Fruit fly (Drosophila melanogaster) whole organism, embryonic: ENCODE results near the gene armi.

Experiments used
- Bdp1 ChIP-seq: fragments of 200-800 bp; sonication (Bioruptor generic); optimal IDR thresholded peaks from 3 replicates; lab custom pipeline; 2016; ENCODE audit warnings: missing biosample characterization, missing genetic modification characterization
- CG10209 ChIP-seq: fragments of 200-800 bp; sonication (Bioruptor generic); optimal IDR thresholded peaks from 3 replicates; lab custom pipeline; 2017; ENCODE audit warnings: missing biosample characterization, mild to moderate bottlenecking, missing genetic modification characterization, missing genetic modification reagents
- CG10431 ChIP-seq: fragments of 200-800 bp; sonication (Bioruptor generic); optimal IDR thresholded peaks from 3 replicates; lab custom pipeline; 2018; ENCODE audit warnings: missing biosample characterization, mild to moderate bottlenecking, missing genetic modification characterization
- CG10959 ChIP-seq: fragments of 200-800 bp; sonication (Bioruptor generic); IDR thresholded peaks from 2 replicates; pipeline ENCODE4 v1.3.6; 2022; ENCODE audit warnings: missing biosample characterization, missing genetic modification characterization
- CG12219 ChIP-seq: fragments of 200-800 bp; sonication (Bioruptor generic); optimal IDR thresholded peaks from 3 replicates; lab custom pipeline; 2018; ENCODE audit warnings: missing biosample characterization, mild to moderate bottlenecking, missing genetic modification characterization
- CG12769 ChIP-seq: fragments of 200-800 bp; sonication (Bioruptor generic); optimal IDR thresholded peaks from 2 replicates; lab custom pipeline; 2019; ENCODE audit warnings: missing biosample characterization, mild to moderate bottlenecking, missing genetic modification characterization, moderate library complexity
- CG13296 ChIP-seq: fragments of 200-800 bp; sonication (Bioruptor generic); optimal IDR thresholded peaks from 3 replicates; lab custom pipeline; 2018; ENCODE audit warnings: missing biosample characterization, mild to moderate bottlenecking, missing genetic modification characterization
- CG13775 ChIP-seq: fragments of 200-800 bp; sonication (Bioruptor generic); optimal IDR thresholded peaks from 3 replicates; lab custom pipeline; 2017; ENCODE audit warnings: missing biosample characterization, mild to moderate bottlenecking, missing genetic modification characterization
- CG1529 ChIP-seq: fragments of 200-800 bp; sonication (Bioruptor generic); optimal IDR thresholded peaks from 3 replicates; lab custom pipeline; 2018; ENCODE audit warnings: missing biosample characterization, missing genetic modification characterization
- CG15514 ChIP-seq: fragments of 200-800 bp; sonication (Bioruptor generic); optimal IDR thresholded peaks from 3 replicates; lab custom pipeline; 2017; ENCODE audit warnings: missing biosample characterization, missing genetic modification characterization, mild to moderate bottlenecking, moderate library complexity, missing genetic modification reagents
- CG16815 ChIP-seq: fragments of 200-800 bp; sonication (Bioruptor generic); optimal IDR thresholded peaks from 3 replicates; lab custom pipeline; 2017; ENCODE audit warnings: missing biosample characterization, mild to moderate bottlenecking, missing genetic modification characterization
- CG17186 ChIP-seq: fragments of 200-800 bp; sonication (Bioruptor generic); optimal IDR thresholded peaks from 3 replicates; lab custom pipeline; 2017; ENCODE audit warnings: missing biosample characterization, missing genetic modification reagents, missing genetic modification characterization
- CG17612 ChIP-seq: fragments of 200-800 bp; sonication (Bioruptor generic); IDR thresholded peaks from 2 replicates; pipeline ENCODE4 v1.3.6; 2022; ENCODE audit warnings: missing biosample characterization, missing genetic modification characterization
- CG17829 ChIP-seq: fragments of 200-800 bp; optimal IDR thresholded peaks from 2 replicates; lab custom pipeline; 2019; ENCODE audit warnings: missing biosample characterization, mild to moderate bottlenecking, missing genetic modification characterization, moderate library complexity
- CG18262 ChIP-seq: fragments of 200-800 bp; optimal IDR thresholded peaks from 3 replicates; lab custom pipeline; 2019; ENCODE audit warnings: missing biosample characterization, mild to moderate bottlenecking, missing genetic modification characterization, moderate library complexity
- CG18599 ChIP-seq: fragments of 200-800 bp; sonication (Bioruptor generic); optimal IDR thresholded peaks from 3 replicates; lab custom pipeline; 2017; ENCODE audit warnings: missing biosample characterization, missing genetic modification characterization, mild to moderate bottlenecking, moderate library complexity, missing genetic modification reagents
- CG4328 ChIP-seq: fragments of 200-800 bp; sonication (Bioruptor generic); optimal IDR thresholded peaks from 3 replicates; lab custom pipeline; 2017; ENCODE audit warnings: missing biosample characterization, missing genetic modification reagents, missing genetic modification characterization
- CG8089 ChIP-seq: fragments of 200-800 bp; sonication (Bioruptor generic); optimal IDR thresholded peaks from 3 replicates; lab custom pipeline; 2016; ENCODE audit warnings: missing biosample characterization, missing genetic modification characterization
- CG8281 ChIP-seq: fragments of 200-800 bp; sonication (Bioruptor generic); optimal IDR thresholded peaks from 2 replicates; lab custom pipeline; 2018; ENCODE audit warnings: missing biosample characterization, mild to moderate bottlenecking, missing genetic modification characterization, moderate library complexity
- Gsc ChIP-seq: fragments of 200-800 bp; sonication (Bioruptor generic); IDR thresholded peaks from 2 replicates; pipeline ENCODE4 v1.3.6; 2022; ENCODE audit warnings: missing biosample characterization, missing genetic modification characterization
- H2.0 ChIP-seq: fragments of 200-800 bp; sonication (Bioruptor generic); IDR thresholded peaks from 2 replicates; pipeline ENCODE4 v1.3.6; 2022; ENCODE audit warnings: missing biosample characterization, missing genetic modification characterization
- HLH4C ChIP-seq: fragments of 200-800 bp; sonication (Bioruptor generic); IDR thresholded peaks from 3 replicates; pipeline ENCODE4 v1.3.6; 2022; ENCODE audit warnings: missing biosample characterization, missing genetic modification characterization; ENCODE audit not compliant: partially characterized antibody
- Hand ChIP-seq: fragments of 200-800 bp; sonication (Bioruptor generic); optimal IDR thresholded peaks from 2 replicates; lab custom pipeline; 2017; ENCODE audit warnings: mild to moderate bottlenecking, missing biosample characterization, missing genetic modification reagents, missing genetic modification characterization
- Myb ChIP-seq: fragments of 200-800 bp; sonication (Bioruptor generic); optimal IDR thresholded peaks from 2 replicates; lab custom pipeline; 2016; ENCODE audit warnings: missing biosample characterization, missing genetic modification characterization
- Sox102F ChIP-seq: fragments of 200-800 bp; sonication (Bioruptor generic); optimal IDR thresholded peaks from 2 replicates; lab custom pipeline; 2018; ENCODE audit warnings: missing biosample characterization, mild to moderate bottlenecking, missing genetic modification characterization, moderate library complexity
- Sry-δ ChIP-seq: fragments of 200-800 bp; sonication (Bioruptor generic); optimal IDR thresholded peaks from 2 replicates; lab custom pipeline; 2016; ENCODE audit warnings: missing biosample characterization, missing genetic modification characterization
- Stat92E ChIP-seq, 3 experiments: fragments of >200 bp in 2 of 3; fragments of 200-800 bp in 1 of 3; sonication (Bioruptor generic) in 1 of 3; optimal IDR thresholded peaks; 2 replicates each; lab custom pipeline; 2017 to 2019; ENCODE audit warnings: missing biosample characterization in 3 of 3, missing genetic modification characterization in 3 of 3, mild to moderate bottlenecking in 1 of 3, moderate library complexity in 1 of 3
- Xrp1 ChIP-seq: fragments of 200-800 bp; sonication (Bioruptor generic); IDR thresholded peaks from 2 replicates; pipeline ENCODE4 v1.3.6; 2022; ENCODE audit warnings: missing biosample characterization, missing genetic modification characterization
- bowl ChIP-seq: fragments of 200-800 bp; sonication (Bioruptor generic); IDR thresholded peaks from 2 replicates; pipeline ENCODE4 v1.3.6; 2022; ENCODE audit warnings: missing biosample characterization, missing genetic modification characterization
- cg ChIP-seq: fragments of 200-800 bp; sonication (Bioruptor generic); optimal IDR thresholded peaks from 3 replicates; lab custom pipeline; 2019; ENCODE audit warnings: missing biosample characterization, mild to moderate bottlenecking, missing genetic modification characterization, moderate library complexity
- croc ChIP-seq: fragments of 200-800 bp; sonication (Bioruptor generic); conservative IDR thresholded peaks from 3 replicates; pipeline ENCODE4 v1.3.6; 2022; ENCODE audit warnings: missing biosample characterization, missing genetic modification characterization
- crp ChIP-seq, 2 experiments: fragments of 200-800 bp; sonication (Bioruptor generic); optimal IDR thresholded peaks; 2 replicates in 1 of 2; 3 replicates in 1 of 2; lab custom pipeline; 2017; ENCODE audit warnings: missing biosample characterization in 2 of 2, missing genetic modification characterization in 2 of 2, mild to moderate bottlenecking in 1 of 2, moderate library complexity in 1 of 2
- dimm ChIP-seq: fragments of 200-800 bp; sonication (Bioruptor generic); IDR thresholded peaks from 2 replicates; pipeline ENCODE4 v1.3.6; 2022; ENCODE audit warnings: missing biosample characterization, missing genetic modification characterization
- eve ChIP-seq, 2 experiments: fragments of >200 bp; optimal IDR thresholded peaks; 2 replicates each; lab custom pipeline; 2017; ENCODE audit warnings: missing biosample characterization in 2 of 2, missing genetic modification characterization in 2 of 2
- fd3F ChIP-seq: fragments of 200-800 bp; sonication (Bioruptor generic); optimal IDR thresholded peaks from 2 replicates; lab custom pipeline; 2018; ENCODE audit warnings: missing biosample characterization, mild to moderate bottlenecking, missing genetic modification characterization, moderate library complexity
- ind ChIP-seq: fragments of 200-800 bp; sonication (Bioruptor generic); optimal IDR thresholded peaks from 3 replicates; lab custom pipeline; 2016; ENCODE audit warnings: missing biosample characterization, missing genetic modification characterization
- lov ChIP-seq, 2 experiments: fragments of 200-800 bp in 1 of 2; fragments of >200 bp in 1 of 2; sonication (Bioruptor generic) in 1 of 2; IDR thresholded peaks in 1 of 2; optimal IDR thresholded peaks in 1 of 2; 2 replicates in 1 of 2; 3 replicates in 1 of 2; pipeline versions ENCODE4 v1.3.6 to Lab custom; 2017 to 2022; ENCODE audit warnings: missing biosample characterization in 1 of 2, missing genetic modification characterization in 1 of 2
- phol ChIP-seq: fragments of 200-800 bp; sonication (Bioruptor generic); optimal IDR thresholded peaks from 3 replicates; lab custom pipeline; 2018; ENCODE audit warnings: missing biosample characterization, mild to moderate bottlenecking, missing genetic modification characterization, moderate library complexity
- pros ChIP-seq: fragments of 200-800 bp; sonication (Bioruptor generic); optimal IDR thresholded peaks from 3 replicates; lab custom pipeline; 2019; ENCODE audit warnings: missing biosample characterization, mild to moderate bottlenecking, missing genetic modification characterization, moderate library complexity
- pum ChIP-seq: fragments of 200-800 bp; sonication (Bioruptor generic); optimal IDR thresholded peaks from 2 replicates; lab custom pipeline; 2016; ENCODE audit warnings: missing biosample characterization, missing genetic modification characterization
- slp2 ChIP-seq: fragments of 200-800 bp; sonication (Bioruptor generic); optimal IDR thresholded peaks from 2 replicates; lab custom pipeline; 2016; ENCODE audit warnings: missing biosample characterization, missing genetic modification characterization
- sug ChIP-seq: fragments of 200-800 bp; optimal IDR thresholded peaks from 2 replicates; lab custom pipeline; 2019; ENCODE audit warnings: missing biosample characterization, mild to moderate bottlenecking, missing genetic modification characterization, moderate library complexity
- ttk ChIP-seq: fragments of 200-800 bp; sonication (Bioruptor generic); IDR thresholded peaks from 2 replicates; pipeline ENCODE4 v2.1.2; 2022; ENCODE audit warnings: missing biosample characterization, missing genetic modification characterization
- unc-4 ChIP-seq: fragments of 200-800 bp; sonication (Bioruptor generic); IDR thresholded peaks from 2 replicates; pipeline ENCODE4 v1.3.6; 2022; ENCODE audit warnings: missing biosample characterization, missing genetic modification characterization; ENCODE audit not compliant: partially characterized antibody
- vvl ChIP-seq: fragments of 200-800 bp; sonication (Bioruptor generic); IDR thresholded peaks from 2 replicates; pipeline ENCODE4 v1.3.6; 2022; ENCODE audit warnings: missing biosample characterization, missing genetic modification characterization
- wor ChIP-seq: fragments of 200-800 bp; sonication (Bioruptor generic); IDR thresholded peaks from 2 replicates; pipeline ENCODE4 v1.3.6; 2022; ENCODE audit warnings: missing biosample characterization, missing genetic modification characterization
- yki ChIP-seq: fragments of >200 bp; optimal IDR thresholded peaks from 3 replicates; lab custom pipeline; 2018
- zen2 ChIP-seq: fragments of 200-800 bp; sonication (Bioruptor generic); IDR thresholded peaks from 3 replicates; pipeline ENCODE4 v1.3.6; 2022; ENCODE audit warnings: missing biosample characterization, missing genetic modification characterization; ENCODE audit not compliant: partially characterized antibody

Gene armi

dm6 chr3L:3419369-3420232 is 41.5 kb upstream of the armi start (continued):
- no peak for TF ChIP-seq CG12769 (tag; lab: Kevin White, UChicago)
- TF ChIP-seq CG10209 (GFP tag; lab: Kevin White, UChicago): no peak
- TF ChIP-seq CG8281 (tag; lab: Kevin White, UChicago): no peak
- TF ChIP-seq wor: no peak
- TF ChIP-seq crp (GFP tag; optimal IDR thresholded peaks at IDR 0.05; lab: Kevin White, UChicago): no peak
- TF ChIP-seq HLH4C: no peak
- no peak for TF ChIP-seq Stat92E (GFP tag; optimal IDR thresholded peaks at IDR 0.05; lab: Kevin White, UChicago)
- TF ChIP-seq slp2 (GFP tag; lab: Kevin White, UChicago): no peak
- no peak for TF ChIP-seq ind
- TF ChIP-seq CG18262 (tag; lab: Kevin White, UChicago): peak; percentile 20
- no peak for TF ChIP-seq croc
- TF ChIP-seq phol: no peak
- TF ChIP-seq CG18599 (GFP tag; lab: Kevin White, UChicago): no peak
- TF ChIP-seq CG4328 (GFP tag; lab: Kevin White, UChicago): no peak
- no peak for TF ChIP-seq bowl (GFP tag; lab: Robert Waterston, UW)
- TF ChIP-seq lov (optimal IDR thresholded peaks at IDR 0.05; lab: Kevin White, UChicago): no peak
- 0 out of 3 replicates have a peak, but pooled peaks have one; percentile 3 for TF ChIP-seq lov (GFP tag; IDR thresholded peaks at IDR 0.05; lab: Robert Waterston, UW)
- TF ChIP-seq CG17829: no peak
- TF ChIP-seq cg (GFP tag; lab: Kevin White, UChicago): peak; percentile 88
- no peak for TF ChIP-seq CG16815 (GFP tag; lab: Kevin White, UChicago)
- TF ChIP-seq ttk (GFP tag; lab: Robert Waterston, UW): no peak
- no peak for TF ChIP-seq CG8089 (GFP tag; lab: Kevin White, UChicago)
- no peak for TF ChIP-seq Gsc (GFP tag; lab: Robert Waterston, UW)
- TF ChIP-seq pros (GFP tag; lab: Kevin White, UChicago): peak; percentile 87
- no peak for TF ChIP-seq CG12219 (GFP tag; lab: Kevin White, UChicago)
- no peak for TF ChIP-seq fd3F (GFP tag; lab: Kevin White, UChicago)
- no peak for TF ChIP-seq CG10959 (GFP tag; lab: Robert Waterston, UW)
- TF ChIP-seq CG1529: no peak
- TF ChIP-seq vvl (GFP tag; lab: Robert Waterston, UW): peak; percentile 11; the same call in 1 of the 2 replicates
- no peak for TF ChIP-seq unc-4 (GFP tag; lab: Robert Waterston, UW)
- TF ChIP-seq dimm (GFP tag; lab: Robert Waterston, UW): no peak
- no peak for TF ChIP-seq eve (GFP tag; optimal IDR thresholded peaks at IDR 0.05; lab: Kevin White, UChicago)
- no peak for TF ChIP-seq sug (tag; lab: Kevin White, UChicago)
- no peak for TF ChIP-seq CG17186
- no peak for TF ChIP-seq pum
- TF ChIP-seq Sox102F (GFP tag; lab: Kevin White, UChicago): no peak
- no peak for TF ChIP-seq Bdp1
- TF ChIP-seq Myb (GFP tag; lab: Kevin White, UChicago): no peak
- TF ChIP-seq H2.0 (GFP tag; lab: Robert Waterston, UW): no peak
- TF ChIP-seq CG13296 (GFP tag; lab: Kevin White, UChicago): no peak
- TF ChIP-seq Xrp1 (GFP tag; lab: Robert Waterston, UW): no peak
- no peak for TF ChIP-seq zen2 (GFP tag; lab: Robert Waterston, UW)
- TF ChIP-seq CG13775 (GFP tag; lab: Kevin White, UChicago): no peak
- no peak for TF ChIP-seq yki (lab: Kevin White, UChicago)
- TF ChIP-seq Sry-δ: no peak
- TF ChIP-seq CG15514 (GFP tag; lab: Kevin White, UChicago): no peak
- TF ChIP-seq Hand (GFP tag; lab: Kevin White, UChicago): no peak
- peak; percentile 5 for TF ChIP-seq CG10431 (GFP tag; lab: Kevin White, UChicago)
- TF ChIP-seq CG17612: no peak
